Worm (Caenorhabditis elegans): ENCODE results near the gene rla-2.

The rla-2 gene

DNA sequence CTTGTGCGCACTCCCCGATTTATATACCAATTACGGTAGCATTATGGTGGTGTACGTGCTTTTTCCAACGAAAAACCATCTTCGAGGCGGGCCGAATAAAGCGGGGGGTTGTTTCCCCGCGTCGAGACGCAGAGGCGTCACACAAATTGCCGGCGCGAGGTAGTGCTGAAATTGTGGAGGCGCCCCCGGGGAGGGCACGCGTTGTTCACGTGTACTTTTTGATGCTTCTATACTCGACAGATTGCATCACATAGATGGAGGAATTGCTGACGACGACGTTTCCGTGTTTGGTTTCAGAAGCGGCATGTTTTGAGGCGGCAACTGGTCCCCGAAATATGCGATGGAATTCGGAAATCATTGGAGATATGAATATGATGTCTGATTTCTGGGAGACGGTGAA, 25.2 kb upstream of the rla-2 start (continued):
- TF ChIP-seq Y53G8AR.9 (GFP tag; conservative IDR thresholded peaks at IDR 0.05): no peak
- no peak for TF ChIP-seq Y53F4B.3 (GFP tag; IDR thresholded peaks at IDR 0.05)
- TF ChIP-seq nfya-2 (GFP tag; IDR thresholded peaks at IDR 0.05): no peak
- TF ChIP-seq egl-18 (GFP tag; IDR thresholded peaks at IDR 0.05): no peak
- 0 out of 2 replicates have a peak, but pooled peaks have one; percentile 76 for TF ChIP-seq bed-1 (GFP tag; IDR thresholded peaks at IDR 0.05)
- no peak for TF ChIP-seq F57A8.1 (GFP tag; optimal IDR thresholded peaks at IDR 0.05)
- no peak for TF ChIP-seq F39B2.1 (GFP tag; IDR thresholded peaks at IDR 0.05)
- TF ChIP-seq B0019.2 (GFP tag; conservative IDR thresholded peaks at IDR 0.05): no peak
- no peak for TF ChIP-seq lsy-27 (tag; optimal IDR thresholded peaks at IDR 0.05; ENCODE audit: borderline replicate concordance, insufficient read depth)
- no peak for TF ChIP-seq ztf-28 (GFP tag; IDR thresholded peaks at IDR 0.05)
- no peak for TF ChIP-seq T26A5.8 (tag; optimal IDR thresholded peaks at IDR 0.05)
- no peak for TF ChIP-seq dpff-1 (tag; optimal IDR thresholded peaks at IDR 0.05)
- TF ChIP-seq Y79H2A.3 (GFP tag; conservative IDR thresholded peaks at IDR 0.05): no peak
- no peak for TF ChIP-seq ceh-40 (GFP tag; IDR thresholded peaks at IDR 0.05)
- TF ChIP-seq somi-1 (GFP tag; optimal IDR thresholded peaks at IDR 0.05): peak; percentile 85
- no peak for TF ChIP-seq F37B4.10 (GFP tag; IDR thresholded peaks at IDR 0.05)
- TF ChIP-seq mel-28 (tag; optimal IDR thresholded peaks at IDR 0.05; ENCODE audit: borderline replicate concordance): no peak
- TF ChIP-seq cebp-1 (GFP tag; IDR thresholded peaks at IDR 0.05): no peak
- peak; percentile 84 for TF ChIP-seq cebp-1 (tag; optimal IDR thresholded peaks at IDR 0.05)
- TF ChIP-seq F49E8.2 (tag; optimal IDR thresholded peaks at IDR 0.05; ENCODE audit: insufficient read depth): no peak
- TF ChIP-seq T07F8.4 (tag; optimal IDR thresholded peaks at IDR 0.05): no peak
- TF ChIP-seq atf-7 (tag; optimal IDR thresholded peaks at IDR 0.05): peak; percentile 82
- 0 out of 2 replicates have a peak, but pooled peaks have one; percentile 27 for TF ChIP-seq egrh-3 (GFP tag; IDR thresholded peaks at IDR 0.05)
- TF ChIP-seq lin-40 (tag; optimal IDR thresholded peaks at IDR 0.05): peak; percentile 83
- TF ChIP-seq unc-62 (GFP tag; optimal IDR thresholded peaks at IDR 0.05): no peak
- TF ChIP-seq mes-4 (tag; optimal IDR thresholded peaks at IDR 0.05): no peak
- TF ChIP-seq D2030.7 (GFP tag; IDR thresholded peaks at IDR 0.05): no peak
- TF ChIP-seq hlh-26 (GFP tag; conservative IDR thresholded peaks at IDR 0.05): no peak
- TF ChIP-seq B0035.1 (tag; optimal IDR thresholded peaks at IDR 0.05): no peak
- TF ChIP-seq fkh-3 (tag; optimal IDR thresholded peaks at IDR 0.05): no peak

DNA sequence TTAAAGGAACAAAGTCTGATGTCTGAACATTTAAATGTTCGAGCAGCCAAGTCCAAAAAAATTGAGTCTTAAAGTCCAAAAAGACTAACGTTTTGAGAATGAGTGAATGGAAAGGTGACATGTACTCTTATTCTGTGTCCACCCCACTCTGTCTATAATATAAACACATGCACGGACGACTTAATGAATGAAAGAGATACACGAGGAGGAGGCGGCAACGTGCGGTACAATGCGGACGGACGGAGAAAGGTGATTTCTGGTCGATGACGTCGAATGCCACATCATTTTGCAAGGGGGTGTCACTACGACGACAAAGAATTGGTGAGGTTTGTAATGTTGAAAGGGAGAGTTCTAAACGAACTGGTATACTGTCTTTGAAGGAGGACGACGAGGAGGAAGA, 24.6 kb upstream of the rla-2 start:
- peak; percentile 42 for TF ChIP-seq ama-1 (optimal IDR thresholded peaks at IDR 0.05)
- TF ChIP-seq ama-1 (GFP tag; optimal IDR thresholded peaks at IDR 0.05): no peak
- TF ChIP-seq hsf-1 (GFP tag; IDR thresholded peaks at IDR 0.05): no peak

DNA sequence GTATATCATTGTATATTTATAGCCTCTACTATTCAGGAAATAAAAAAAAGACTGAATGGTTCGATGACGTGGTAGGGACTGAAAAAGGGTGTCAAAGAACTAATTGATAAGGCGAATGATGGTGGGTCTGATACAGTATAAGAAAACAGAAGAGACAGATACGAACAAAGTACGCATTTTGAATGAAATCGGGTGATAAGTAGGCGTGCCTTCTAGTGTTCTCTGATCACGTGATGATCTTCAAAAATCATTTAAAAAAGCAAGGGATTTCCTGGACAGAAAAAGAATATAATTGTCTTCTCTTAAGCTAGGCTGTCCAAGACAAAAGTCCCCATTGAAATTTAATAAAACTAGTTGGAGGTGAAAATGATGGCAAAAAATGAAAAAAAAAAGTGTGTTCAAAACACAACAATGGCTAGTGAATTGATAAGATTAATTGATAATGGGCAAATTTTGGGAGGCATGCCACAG, 23.2 kb upstream of the rla-2 start:
- TF ChIP-seq ztf-26 (tag; optimal IDR thresholded peaks at IDR 0.05) (peak; percentile 55), tlf-1 (GFP tag; optimal IDR thresholded peaks at IDR 0.05) (peak; percentile 5), nfyb-1 (GFP tag; IDR thresholded peaks at IDR 0.05) (peak; percentile 69), ekl-4 (GFP tag; IDR thresholded peaks at IDR 0.05) (no peak), cebp-1 (GFP tag; IDR thresholded peaks at IDR 0.05) (no peak; the same call in 1 of the 2 replicates), cebp-1 (tag; optimal IDR thresholded peaks at IDR 0.05) (peak; percentile 34), Y79H2A.3 (GFP tag; conservative IDR thresholded peaks at IDR 0.05) (no peak), sptf-2 (GFP tag; optimal IDR thresholded peaks at IDR 0.05) (no peak), mxl-1 (tag; optimal IDR thresholded peaks at IDR 0.05) (no peak), F37B4.10 (GFP tag; IDR thresholded peaks at IDR 0.05) (no peak), mes-4 (tag; optimal IDR thresholded peaks at IDR 0.05) (no peak), nfya-1 (tag; optimal IDR thresholded peaks at IDR 0.05; ENCODE audit: borderline replicate concordance, insufficient read depth) (no peak), tbp1 (GFP tag; optimal IDR thresholded peaks at IDR 0.05) (peak; percentile 7), Y53G8AR.9 (GFP tag; conservative IDR thresholded peaks at IDR 0.05) (0 out of 2 replicates have a peak, but pooled peaks have one; percentile 41), cebp-2 (GFP tag; IDR thresholded peaks at IDR 0.05) (no peak), K11D2.4 (GFP tag; IDR thresholded peaks at IDR 0.05) (0 out of 2 replicates have a peak, but pooled peaks have one; percentile 12), hrde-1 (tag; optimal IDR thresholded peaks at IDR 0.05; ENCODE audit: borderline replicate concordance) (no peak), let-607 (tag; optimal IDR thresholded peaks at IDR 0.05) (peak in 1 of 2 experiments; percentile 41), aptf-3 (GFP tag; IDR thresholded peaks at IDR 0.05) (no peak), bed-1 (GFP tag; IDR thresholded peaks at IDR 0.05) (no peak), hsf-1 (GFP tag; IDR thresholded peaks at IDR 0.05) (no peak)

All from whole organism, young adult.